Worm (Caenorhabditis elegans) whole organism, midembryonic: ENCODE results near the gene lgc-6.

Experiments used
- med-1 ChIP-seq: sonication (generic microtip); optimal IDR thresholded peaks from 2 replicates; lab custom pipeline; 2017; ENCODE audit warnings: missing genetic modification characterization, mild to moderate bottlenecking, missing compliant biosample characterization, antibody characterized with exemption, missing genetic modification reagents; ENCODE audit not compliant: insufficient read depth
- ztf-29 ChIP-seq: fragments of 200-800 bp; sonication (Bioruptor generic); IDR thresholded peaks from 2 replicates; pipeline ENCODE4 v1.3.6; 2022; ENCODE audit warnings: missing genetic modification reagents, missing genetic modification characterization, missing compliant biosample characterization

DNA sequence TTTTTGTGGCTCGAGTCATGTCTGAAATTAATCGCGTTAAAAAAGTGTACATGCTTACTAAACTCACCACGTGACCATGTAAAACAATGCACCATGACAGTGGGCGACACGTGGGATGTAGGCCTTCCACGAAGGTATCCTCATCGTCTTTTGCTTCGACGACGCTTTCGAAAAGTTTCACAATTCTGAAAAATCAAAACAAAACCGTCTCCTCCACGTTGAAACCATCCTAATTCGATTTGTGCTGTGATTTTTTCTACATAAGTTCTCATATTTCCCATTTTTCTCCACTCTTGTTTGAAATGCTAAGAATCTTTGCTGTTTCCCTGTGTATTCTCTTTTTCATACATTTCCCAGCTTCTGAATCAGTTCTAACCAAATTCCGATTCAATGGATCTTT, 14.8 kb downstream of the lgc-6 start, which contains the start of gene F17E9.3:
- no peak for TF ChIP-seq med-1
- no peak for TF ChIP-seq ztf-29 (GFP tag; lab: Robert Waterston, UW)
